Worm (Caenorhabditis elegans) whole organism, L2 larva: Measurements from ENCODE around the gene C35B1.5.

Experiments used
- R02D3.7 ChIP-seq: fragments of 150-350 bp; optimal IDR thresholded peaks from 2 replicates; lab custom pipeline; 2014; ENCODE audit warnings: missing biosample characterization, missing genetic modification characterization
- aly-2 ChIP-seq: fragments of 150-350 bp; optimal IDR thresholded peaks from 2 replicates; lab custom pipeline; 2014; ENCODE audit warnings: missing biosample characterization, missing genetic modification characterization
- crh-2 ChIP-seq: sonication (generic microtip); optimal IDR thresholded peaks from 2 replicates; lab custom pipeline; 2017; ENCODE audit warnings: missing biosample characterization, missing genetic modification characterization
- dmd-4 ChIP-seq: sonication (generic microtip); optimal IDR thresholded peaks from 2 replicates; lab custom pipeline; 2017; ENCODE audit warnings: missing biosample characterization, missing genetic modification characterization
- mab-5 ChIP-seq: fragments of 150-350 bp; optimal IDR thresholded peaks from 2 replicates; lab custom pipeline; 2014; ENCODE audit warnings: missing biosample characterization, missing genetic modification characterization
- nhr-11 ChIP-seq: fragments of 150-350 bp; optimal IDR thresholded peaks from 2 replicates; lab custom pipeline; 2014; ENCODE audit warnings: missing biosample characterization, missing genetic modification characterization
- nhr-237 ChIP-seq: fragments of 150-350 bp; optimal IDR thresholded peaks from 2 replicates; lab custom pipeline; 2014; ENCODE audit warnings: missing biosample characterization, missing genetic modification characterization
- nhr-25 ChIP-seq: fragments of 150-350 bp; sonication (generic microtip); optimal IDR thresholded peaks from 3 replicates; lab custom pipeline; 2014; ENCODE audit warnings: missing biosample characterization, missing genetic modification characterization
- sma-9 ChIP-seq, 2 experiments: fragments of 150-350 bp in 1 of 2; sonication (generic microtip) in 1 of 2; optimal IDR thresholded peaks; 2 replicates each; lab custom pipeline; 2014 to 2016; ENCODE audit warnings: missing genetic modification characterization in 2 of 2, mild to moderate bottlenecking in 1 of 2, missing biosample characterization in 1 of 2, missing compliant biosample characterization in 1 of 2, missing genetic modification reagents in 1 of 2, moderate library complexity in 1 of 2
- snpc-4 ChIP-seq: fragments of 150-350 bp; optimal IDR thresholded peaks from 2 replicates; lab custom pipeline; 2014; ENCODE audit warnings: missing biosample characterization, missing genetic modification characterization
- unc-62 ChIP-seq: fragments of 150-350 bp; optimal IDR thresholded peaks from 2 replicates; lab custom pipeline; 2014; ENCODE audit warnings: missing biosample characterization, missing genetic modification reagents, missing genetic modification characterization
- ztf-11 ChIP-seq: sonication (generic microtip); optimal IDR thresholded peaks from 2 replicates; lab custom pipeline; 2017; ENCODE audit warnings: missing biosample characterization, missing genetic modification characterization

DNA sequence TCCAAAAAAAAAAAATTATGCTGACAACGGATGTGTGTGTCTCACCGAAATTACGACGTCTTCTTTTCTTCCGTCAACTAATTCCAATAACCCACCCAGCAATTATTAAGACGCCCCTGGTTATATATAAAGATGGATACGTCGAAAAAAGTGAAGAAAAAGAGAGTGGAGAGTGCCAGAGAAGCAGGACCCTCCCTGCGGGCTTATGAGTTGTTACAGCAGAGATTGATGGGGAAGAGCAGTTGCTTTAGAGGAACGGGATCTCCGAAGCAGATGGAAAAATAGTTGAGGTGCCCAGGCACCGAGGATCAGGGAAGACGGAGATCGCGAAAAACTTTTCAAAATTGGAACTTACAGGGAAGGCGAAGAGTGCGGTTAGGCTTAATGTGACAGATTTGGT, 28.7 kb downstream of the C35B1.5 start:
- TF ChIP-seq nhr-11 (tag; lab: Kevin White, UChicago) (no peak), nhr-237 (tag; lab: Kevin White, UChicago) (no peak), sma-9 (GFP tag; optimal IDR thresholded peaks at IDR 0.05; lab: Kevin White, UChicago) (no peak), sma-9 (tag; optimal IDR thresholded peaks at IDR 0.05; lab: Kevin White, UChicago) (no peak), ztf-11 (no peak), snpc-4 (no peak), aly-2 (tag; lab: Kevin White, UChicago) (no peak), unc-62 (no peak), crh-2 (no peak), R02D3.7 (no peak), dmd-4 (tag; lab: Kevin White, UChicago) (no peak), mab-5 (no peak), nhr-25 (tag; lab: Kevin White, UChicago) (no peak)
